Fruit fly (Drosophila melanogaster) whole organism, embryonic: ENCODE data around the gene CG6959.

ENCODE experiments used
- Atf-2 ChIP-seq: fragments of 200-800 bp; sonication (Bioruptor generic); optimal IDR thresholded peaks from 2 replicates; lab custom pipeline; 2016; ENCODE audit warnings: missing biosample characterization, missing genetic modification characterization
- Awh ChIP-seq: fragments of 200-800 bp; sonication (Bioruptor generic); IDR thresholded peaks from 2 replicates; pipeline ENCODE4, ENCODE4 v1.3.6; 2022; ENCODE audit warnings: missing biosample characterization, missing genetic modification characterization
- B-H2 ChIP-seq: fragments of 200-800 bp; sonication (Bioruptor generic); optimal IDR thresholded peaks from 2 replicates; lab custom pipeline; 2018; ENCODE audit warnings: missing biosample characterization, mild to moderate bottlenecking, missing genetic modification characterization
- CG10543 ChIP-seq: fragments of 200-800 bp; sonication (Bioruptor generic); optimal IDR thresholded peaks from 3 replicates; lab custom pipeline; 2017; ENCODE audit warnings: missing biosample characterization, mild to moderate bottlenecking, missing genetic modification characterization, moderate library complexity
- CG11093 ChIP-seq: fragments of 200-800 bp; sonication (Bioruptor generic); IDR thresholded peaks from 3 replicates; pipeline ENCODE4 v1.3.6; 2022; ENCODE audit warnings: missing biosample characterization, missing genetic modification characterization
- CG11723 ChIP-seq: fragments of 200-800 bp; sonication (Bioruptor generic); optimal IDR thresholded peaks from 2 replicates; lab custom pipeline; 2017; ENCODE audit warnings: missing biosample characterization, mild to moderate bottlenecking, missing genetic modification characterization
- CG12104 ChIP-seq: fragments of 200-800 bp; sonication (Bioruptor generic); optimal IDR thresholded peaks from 3 replicates; lab custom pipeline; 2016; ENCODE audit warnings: missing biosample characterization, missing genetic modification characterization
- CG13894 ChIP-seq: fragments of 200-800 bp; sonication (Bioruptor generic); optimal IDR thresholded peaks from 3 replicates; lab custom pipeline; 2018; ENCODE audit warnings: missing biosample characterization, mild to moderate bottlenecking, missing genetic modification characterization, moderate library complexity
- CG15601 ChIP-seq: fragments of 200-800 bp; sonication (Bioruptor generic); optimal IDR thresholded peaks from 3 replicates; lab custom pipeline; 2019; ENCODE audit warnings: missing biosample characterization, mild to moderate bottlenecking, missing genetic modification characterization, moderate library complexity
- CG17186 ChIP-seq: fragments of 200-800 bp; sonication (Bioruptor generic); optimal IDR thresholded peaks from 3 replicates; lab custom pipeline; 2017; ENCODE audit warnings: missing biosample characterization, missing genetic modification reagents, missing genetic modification characterization
- CG18262 ChIP-seq: fragments of 200-800 bp; optimal IDR thresholded peaks from 3 replicates; lab custom pipeline; 2019; ENCODE audit warnings: missing biosample characterization, mild to moderate bottlenecking, missing genetic modification characterization, moderate library complexity
- CG2129 ChIP-seq: fragments of 200-800 bp; sonication (Bioruptor generic); IDR thresholded peaks from 2 replicates; pipeline ENCODE4 v1.3.6; 2022; ENCODE audit warnings: missing biosample characterization, missing genetic modification characterization; ENCODE audit not compliant: partially characterized antibody
- CG2202 ChIP-seq: fragments of 200-800 bp; sonication (Bioruptor generic); optimal IDR thresholded peaks from 2 replicates; lab custom pipeline; 2018; ENCODE audit warnings: missing biosample characterization, mild to moderate bottlenecking, missing genetic modification characterization
- CG2712 ChIP-seq: fragments of 200-800 bp; optimal IDR thresholded peaks from 3 replicates; lab custom pipeline; 2019; ENCODE audit warnings: missing biosample characterization, mild to moderate bottlenecking, missing genetic modification characterization, moderate library complexity
- CG30431 ChIP-seq: fragments of 200-800 bp; sonication (Bioruptor generic); optimal IDR thresholded peaks from 2 replicates; lab custom pipeline; 2017; ENCODE audit warnings: missing biosample characterization, missing genetic modification characterization
- CG3163 ChIP-seq: fragments of 200-800 bp; sonication (Bioruptor generic); optimal IDR thresholded peaks from 3 replicates; lab custom pipeline; 2016; ENCODE audit warnings: missing biosample characterization, missing genetic modification characterization
- CG32532 ChIP-seq: fragments of 200-800 bp; sonication (Bioruptor generic); IDR thresholded peaks from 2 replicates; pipeline ENCODE4 v1.3.6; 2022; ENCODE audit warnings: missing biosample characterization, missing genetic modification characterization
- CG33557 ChIP-seq: fragments of 200-800 bp; sonication (Bioruptor generic); optimal IDR thresholded peaks from 2 replicates; lab custom pipeline; 2019; ENCODE audit warnings: missing biosample characterization, mild to moderate bottlenecking, missing genetic modification characterization, moderate library complexity
- CG34224 ChIP-seq: fragments of 200-800 bp; sonication (Bioruptor generic); IDR thresholded peaks from 3 replicates; pipeline ENCODE4 v1.3.6; 2022; ENCODE audit warnings: missing biosample characterization, missing genetic modification characterization; ENCODE audit not compliant: partially characterized antibody
- CG4328 ChIP-seq: fragments of 200-800 bp; sonication (Bioruptor generic); optimal IDR thresholded peaks from 3 replicates; lab custom pipeline; 2017; ENCODE audit warnings: missing biosample characterization, missing genetic modification reagents, missing genetic modification characterization
- CG4854 ChIP-seq: fragments of 200-800 bp; sonication (Bioruptor generic); optimal IDR thresholded peaks from 2 replicates; lab custom pipeline; 2016; ENCODE audit warnings: missing biosample characterization, missing genetic modification characterization, inconsistent platforms
- CG6791 ChIP-seq: fragments of 200-800 bp; sonication (Bioruptor generic); IDR thresholded peaks from 3 replicates; pipeline ENCODE4 v1.3.6; 2022; ENCODE audit warnings: missing biosample characterization, missing genetic modification characterization; ENCODE audit not compliant: partially characterized antibody
- CG6854 ChIP-seq: fragments of 200-800 bp; sonication (Bioruptor generic); optimal IDR thresholded peaks from 3 replicates; lab custom pipeline; 2017; ENCODE audit warnings: missing biosample characterization, mild to moderate bottlenecking, missing genetic modification characterization
- CG7987 ChIP-seq: fragments of 200-800 bp; sonication (Bioruptor generic); optimal IDR thresholded peaks from 2 replicates; lab custom pipeline; 2018; ENCODE audit warnings: missing biosample characterization, mild to moderate bottlenecking, missing genetic modification characterization, moderate library complexity
- CG8089 ChIP-seq: fragments of 200-800 bp; sonication (Bioruptor generic); optimal IDR thresholded peaks from 3 replicates; lab custom pipeline; 2016; ENCODE audit warnings: missing biosample characterization, missing genetic modification characterization
- CG8924 ChIP-seq: fragments of 200-800 bp; optimal IDR thresholded peaks from 3 replicates; lab custom pipeline; 2019; ENCODE audit warnings: missing biosample characterization, mild to moderate bottlenecking, missing genetic modification characterization, moderate library complexity
- CG9609 ChIP-seq: fragments of 200-800 bp; sonication (Bioruptor generic); optimal IDR thresholded peaks from 3 replicates; lab custom pipeline; 2016; ENCODE audit warnings: missing biosample characterization, missing genetic modification characterization
- CG9727 ChIP-seq: fragments of 200-800 bp; sonication (Bioruptor generic); optimal IDR thresholded peaks from 3 replicates; lab custom pipeline; 2017; ENCODE audit warnings: missing biosample characterization, mild to moderate bottlenecking, missing genetic modification characterization
- CG9876 ChIP-seq: fragments of 200-800 bp; sonication (Bioruptor generic); optimal IDR thresholded peaks from 2 replicates; lab custom pipeline; 2016; ENCODE audit warnings: missing biosample characterization, missing genetic modification characterization
- CkIIα-i1 ChIP-seq: fragments of 200-800 bp; sonication (Bioruptor generic); IDR thresholded peaks from 2 replicates; pipeline ENCODE4 v1.3.6; 2022; ENCODE audit warnings: missing biosample characterization, missing genetic modification characterization
- Drgx ChIP-seq: fragments of 200-800 bp; sonication (Bioruptor generic); IDR thresholded peaks from 2 replicates; pipeline ENCODE4 v1.3.6; 2022; ENCODE audit warnings: missing biosample characterization, missing genetic modification characterization
- E2f1 ChIP-seq: fragments of 200-800 bp; sonication (Bioruptor generic); IDR thresholded peaks from 2 replicates; pipeline ENCODE4 v1.3.6; 2022; ENCODE audit warnings: missing biosample characterization, missing genetic modification characterization
- Hey ChIP-seq: fragments of 200-800 bp; sonication (Bioruptor generic); optimal IDR thresholded peaks from 3 replicates; lab custom pipeline; 2018; ENCODE audit warnings: missing biosample characterization, mild to moderate bottlenecking, missing genetic modification characterization
- Hmr ChIP-seq: fragments of 200-800 bp; sonication (Bioruptor generic); optimal IDR thresholded peaks from 3 replicates; lab custom pipeline; 2017; ENCODE audit warnings: mild to moderate bottlenecking, missing biosample characterization, missing genetic modification reagents, missing genetic modification characterization
- Hr51 ChIP-seq, 2 experiments: fragments of 200-800 bp; sonication (Bioruptor generic); optimal IDR thresholded peaks; 2 replicates in 1 of 2; 3 replicates in 1 of 2; lab custom pipeline; 2016 to 2018; ENCODE audit warnings: missing biosample characterization in 2 of 2, missing genetic modification characterization in 2 of 2, mild to moderate bottlenecking in 1 of 2, moderate library complexity in 1 of 2
- Med ChIP-seq: fragments of 200-800 bp; sonication (Bioruptor generic); peaks from one replicate; lab custom pipeline; 2016; ENCODE audit warnings: missing biosample characterization, missing genetic modification characterization, mild to moderate bottlenecking, inconsistent platforms, moderate library complexity
- Nf-YA ChIP-seq: fragments of 200-800 bp; sonication (Bioruptor generic); IDR thresholded peaks from 2 replicates; pipeline ENCODE4 v1.3.6; 2022; ENCODE audit warnings: missing biosample characterization, missing genetic modification characterization
- Sin3A ChIP-seq: fragments of >200 bp; optimal IDR thresholded peaks from 2 replicates; lab custom pipeline; 2018
- Spps ChIP-seq: fragments of 200-800 bp; sonication (Bioruptor generic); optimal IDR thresholded peaks from 2 replicates; lab custom pipeline; 2018; ENCODE audit warnings: missing biosample characterization, mild to moderate bottlenecking, missing genetic modification characterization
- ato ChIP-seq: fragments of 200-800 bp; sonication (Bioruptor generic); IDR thresholded peaks from 2 replicates; pipeline ENCODE4 v1.3.6; 2022; ENCODE audit warnings: missing biosample characterization, missing genetic modification characterization; ENCODE audit not compliant: partially characterized antibody
- bcd ChIP-seq: fragments of 200-800 bp; sonication (Bioruptor generic); optimal IDR thresholded peaks from 2 replicates; lab custom pipeline; 2017; ENCODE audit warnings: missing biosample characterization, mild to moderate bottlenecking, missing genetic modification characterization
- bowl ChIP-seq: fragments of 200-800 bp; sonication (Bioruptor generic); IDR thresholded peaks from 2 replicates; pipeline ENCODE4 v1.3.6; 2022; ENCODE audit warnings: missing biosample characterization, missing genetic modification characterization
- crol ChIP-seq: fragments of 200-800 bp; sonication (Bioruptor generic); IDR thresholded peaks from 2 replicates; pipeline ENCODE4 v1.3.6; 2022; ENCODE audit warnings: missing biosample characterization, missing genetic modification characterization
- hb ChIP-seq: fragments of 200-800 bp; sonication (Bioruptor generic); IDR thresholded peaks from 3 replicates; pipeline ENCODE4 v1.3.6; 2022; ENCODE audit warnings: missing biosample characterization, missing genetic modification characterization; ENCODE audit not compliant: partially characterized antibody
- ken ChIP-seq: fragments of 200-800 bp; sonication (Bioruptor generic); IDR thresholded peaks from 3 replicates; pipeline ENCODE4 v1.3.6; 2022; ENCODE audit warnings: missing biosample characterization, missing genetic modification characterization
- peb ChIP-seq: fragments of 200-800 bp; sonication (Bioruptor generic); IDR thresholded peaks from 2 replicates; pipeline ENCODE4 v1.3.6; 2022; ENCODE audit warnings: missing biosample characterization, missing genetic modification characterization
- pfk ChIP-seq: fragments of 200-800 bp; sonication (Bioruptor generic); optimal IDR thresholded peaks from 2 replicates; lab custom pipeline; 2018; ENCODE audit warnings: missing biosample characterization, mild to moderate bottlenecking, missing genetic modification characterization, moderate library complexity
- pita ChIP-seq: fragments of 200-800 bp; sonication (Bioruptor generic); optimal IDR thresholded peaks from 2 replicates; lab custom pipeline; 2017; ENCODE audit warnings: missing biosample characterization, mild to moderate bottlenecking, missing genetic modification characterization
- repo ChIP-seq: fragments of 200-800 bp; sonication (Bioruptor generic); optimal IDR thresholded peaks from 2 replicates; lab custom pipeline; 2016; ENCODE audit warnings: missing biosample characterization, missing genetic modification characterization
- sima ChIP-seq: fragments of 200-800 bp; sonication (Bioruptor generic); optimal IDR thresholded peaks from 2 replicates; lab custom pipeline; 2016; ENCODE audit warnings: missing biosample characterization, missing genetic modification characterization
- slp2 ChIP-seq: fragments of 200-800 bp; sonication (Bioruptor generic); optimal IDR thresholded peaks from 2 replicates; lab custom pipeline; 2016; ENCODE audit warnings: missing biosample characterization, missing genetic modification characterization
- zf30C ChIP-seq: fragments of 200-800 bp; sonication (Bioruptor generic); optimal IDR thresholded peaks from 3 replicates; lab custom pipeline; 2018; ENCODE audit warnings: missing biosample characterization, mild to moderate bottlenecking, missing genetic modification characterization

The CG6959 gene

dm6 chr3R:11855156-11855555 lies 14.1 kb downstream of the CG6959 start (continued):
- TF ChIP-seq CG34224 (no peak), CG18262 (tag; lab: Kevin White, UChicago) (peak; percentile 29), zf30C (GFP tag; lab: Kevin White, UChicago) (no peak), Spps (tag; lab: Kevin White, UChicago) (no peak), pita (GFP tag; lab: Kevin White, UChicago) (no peak), ken (GFP tag; lab: Robert Waterston, UW) (no peak), pfk (GFP tag; lab: Kevin White, UChicago) (no peak), CG8089 (GFP tag; lab: Kevin White, UChicago) (no peak), CG9876 (GFP tag; lab: Kevin White, UChicago) (no peak), B-H2 (GFP tag; lab: Kevin White, UChicago) (no peak), CG13894 (tag; lab: Kevin White, UChicago) (no peak), CG15601 (no peak), CG30431 (GFP tag; lab: Kevin White, UChicago) (no peak), CG2202 (no peak), CG32532 (GFP tag; lab: Robert Waterston, UW) (peak; percentile 43; the same call in 1 of the 2 replicates), ato (GFP tag; lab: Robert Waterston, UW) (no peak), Awh (GFP tag; lab: Robert Waterston, UW) (no peak), CG11093 (GFP tag; lab: Robert Waterston, UW) (no peak), CG7987 (no peak), peb (GFP tag; lab: Robert Waterston, UW) (no peak), Sin3A (lab: Kevin White, UChicago) (no peak), CG17186 (GFP tag; lab: Kevin White, UChicago) (no peak), hb (no peak), CG3163 (GFP tag; lab: Kevin White, UChicago) (no peak), CG2129 (GFP tag; lab: Robert Waterston, UW) (no peak), bcd (GFP tag; lab: Kevin White, UChicago) (peak; percentile 4), CG12104 (no peak), crol (GFP tag; lab: Robert Waterston, UW) (no peak), Nf-YA (no peak), Hey (tag; lab: Kevin White, UChicago) (no peak), E2f1 (GFP tag; lab: Robert Waterston, UW) (no peak), Atf-2 (no peak), Hr51 (GFP tag; optimal IDR thresholded peaks at IDR 0.05; lab: Kevin White, UChicago) (peak in 1 of 2 experiments; percentile 42), CG6854 (no peak), CG8924 (tag; lab: Kevin White, UChicago) (peak; percentile 15), repo (no peak), CG9609 (GFP tag; lab: Kevin White, UChicago) (no peak), CG11723 (no peak), CG10543 (GFP tag; lab: Kevin White, UChicago) (no peak), bowl (GFP tag; lab: Robert Waterston, UW) (no peak), Drgx (no peak), CG4328 (GFP tag; lab: Kevin White, UChicago) (no peak), Med (GFP tag; lab: Kevin White, UChicago) (peak; percentile 54), CG4854 (no peak), CG2712 (tag; lab: Kevin White, UChicago) (peak; percentile 34), CG9727 (peak; percentile 6), CkIIα-i1 (GFP tag; lab: Robert Waterston, UW) (no peak), CG33557 (no peak), Hmr (GFP tag; lab: Kevin White, UChicago) (peak; percentile 14), sima (GFP tag; lab: Kevin White, UChicago) (no peak), slp2 (no peak), CG6791 (GFP tag; lab: Robert Waterston, UW) (no peak)
